Fruit fly (Drosophila melanogaster): ENCODE data around the gene CG43342.

CG43342 gene

DNA sequence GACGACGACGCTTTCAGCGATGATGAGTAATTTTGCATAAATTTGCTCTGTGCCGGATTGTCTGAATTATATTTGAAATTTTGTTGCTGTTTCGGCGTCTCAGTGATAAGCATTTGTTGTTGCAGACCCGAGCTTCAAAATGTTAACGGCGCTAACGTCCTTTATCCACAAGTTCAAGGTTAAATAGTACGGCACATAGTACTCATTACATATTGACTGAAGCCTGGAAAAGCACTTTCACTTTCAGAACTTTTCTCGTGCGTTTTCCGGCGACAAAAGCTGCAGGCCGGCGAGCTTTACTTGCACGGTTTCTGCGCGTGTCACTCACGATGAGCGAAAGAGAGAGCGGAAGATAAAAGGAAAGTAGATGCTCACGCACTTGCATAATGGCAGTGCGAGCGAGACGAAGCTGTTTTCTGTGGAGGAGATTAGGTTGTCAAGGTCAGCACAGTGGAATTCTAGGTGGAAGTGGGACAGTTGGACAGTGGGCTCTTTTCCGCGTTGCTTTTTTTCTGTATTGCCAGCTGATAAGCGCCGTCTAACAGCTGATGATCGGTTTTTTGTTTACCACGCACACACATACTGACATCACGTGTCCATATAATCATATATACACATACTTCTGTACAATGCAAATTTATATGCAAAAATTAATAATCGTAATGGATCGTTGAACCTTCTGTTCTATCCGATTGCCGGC is 12.9 kb upstream of the CG43342 start (continued):
- no peak for TF ChIP-seq Met (GFP tag; optimal IDR thresholded peaks at IDR 0.05)
- no peak for TF ChIP-seq CG3032 (tag; optimal IDR thresholded peaks at IDR 0.05)
- TF ChIP-seq salr (GFP tag; optimal IDR thresholded peaks at IDR 0.05) = no peak
- TF ChIP-seq Eip93F (GFP tag; optimal IDR thresholded peaks at IDR 0.05) = no peak
- TF ChIP-seq Eip75B (GFP tag; optimal IDR thresholded peaks at IDR 0.05) = no peak
- TF ChIP-seq CG8632 (GFP tag; optimal IDR thresholded peaks at IDR 0.05) = no peak
- TF ChIP-seq CG9139 (GFP tag; optimal IDR thresholded peaks at IDR 0.05) = no peak
- TF ChIP-seq Sox15 (GFP tag; optimal IDR thresholded peaks at IDR 0.05) = no peak
- TF ChIP-seq Sox14 (GFP tag; optimal IDR thresholded peaks at IDR 0.05) = no peak
- TF ChIP-seq fd85E (GFP tag; optimal IDR thresholded peaks at IDR 0.05) = no peak
- TF ChIP-seq eg (GFP tag; IDR thresholded peaks at IDR 0.05) = peak; percentile 7; the same call in 2 of the 3 replicates
- TF ChIP-seq CG8119 (GFP tag; IDR thresholded peaks at IDR 0.05) = no peak
- no peak for TF ChIP-seq CG7368 (GFP tag; optimal IDR thresholded peaks at IDR 0.05)
- peak; percentile 83 for TF ChIP-seq svp (GFP tag)
- TF ChIP-seq CG31627 (GFP tag; optimal IDR thresholded peaks at IDR 0.05) = no peak
- TF ChIP-seq dsx (GFP tag; optimal IDR thresholded peaks at IDR 0.05; ENCODE audit: poor library complexity, severe bottlenecking) = no peak

- TF ChIP-seq CG9139 (GFP tag; optimal IDR thresholded peaks at IDR 0.05) (no peak), Lpt (GFP tag; optimal IDR thresholded peaks at IDR 0.05) (peak; percentile 53), CG6808 (GFP tag; optimal IDR thresholded peaks at IDR 0.05) (no peak), Hr4 (GFP tag; optimal IDR thresholded peaks at IDR 0.05) (peak; percentile 54), CG15336 (GFP tag; IDR thresholded peaks at IDR 0.05) (peak; percentile 82), vri (GFP tag; optimal IDR thresholded peaks at IDR 0.05) (peak; percentile 2), dsx (GFP tag; optimal IDR thresholded peaks at IDR 0.05; ENCODE audit: poor library complexity, severe bottlenecking) (peak; percentile 5), fd85E (GFP tag; optimal IDR thresholded peaks at IDR 0.05) (no peak), fkh (GFP tag; optimal IDR thresholded peaks at IDR 0.05) (peak; percentile 54), CG11902 (GFP tag; optimal IDR thresholded peaks at IDR 0.05) (peak; percentile 2), CG1621 (tag; optimal IDR thresholded peaks at IDR 0.05) (no peak), CG11294 (GFP tag; IDR thresholded peaks at IDR 0.05) (peak; percentile 79), Ets96B (tag; optimal IDR thresholded peaks at IDR 0.05) (peak; percentile 42), CG6276 (GFP tag; optimal IDR thresholded peaks at IDR 0.05) (no peak), CG16779 (tag; optimal IDR thresholded peaks at IDR 0.05) (no peak), Blimp-1 (GFP tag; optimal IDR thresholded peaks at IDR 0.05) (no peak), Sox15 (GFP tag; optimal IDR thresholded peaks at IDR 0.05) (no peak), CG6792 (GFP tag; optimal IDR thresholded peaks at IDR 0.05) (peak; percentile 56), CG8632 (GFP tag; optimal IDR thresholded peaks at IDR 0.05) (peak; percentile 52), Eip93F (GFP tag; optimal IDR thresholded peaks at IDR 0.05) (peak; percentile 36), cyc (GFP tag; optimal IDR thresholded peaks at IDR 0.05) (peak; percentile 50), Smox (GFP tag; optimal IDR thresholded peaks at IDR 0.05) (no peak), CG10631 (GFP tag; optimal IDR thresholded peaks at IDR 0.05) (peak; percentile 62), achi (GFP tag; optimal IDR thresholded peaks at IDR 0.05) (peak; percentile 58), svp (GFP tag) (peak; percentile 66), CG31627 (GFP tag; optimal IDR thresholded peaks at IDR 0.05) (peak; percentile 46), Ets21C (GFP tag; optimal IDR thresholded peaks at IDR 0.05) (no peak), topi (GFP tag; optimal IDR thresholded peaks at IDR 0.05) (peak; percentile 43), net (GFP tag; optimal IDR thresholded peaks at IDR 0.05) (peak; percentile 64), CG3032 (tag; optimal IDR thresholded peaks at IDR 0.05) (peak; percentile 39), CG8319 (GFP tag; optimal IDR thresholded peaks at IDR 0.05) (peak; percentile 48), Sox102F (GFP tag; optimal IDR thresholded peaks at IDR 0.05) (peak; percentile 74), Hr38 (GFP tag; optimal IDR thresholded peaks at IDR 0.05) (no peak), Met (GFP tag; optimal IDR thresholded peaks at IDR 0.05) (peak; percentile 66), eg (GFP tag; IDR thresholded peaks at IDR 0.05) (peak; percentile 89), CG6163 (GFP tag; IDR thresholded peaks at IDR 0.05) (peak; percentile 62), Gug (GFP tag; IDR thresholded peaks at IDR 0.05) (peak; percentile 61), dac (GFP tag; optimal IDR thresholded peaks at IDR 0.05) (no peak), CG7368 (GFP tag; optimal IDR thresholded peaks at IDR 0.05) (peak; percentile 23), esn (GFP tag; optimal IDR thresholded peaks at IDR 0.05) (peak; percentile 75), CG11762 (GFP tag; optimal IDR thresholded peaks at IDR 0.05; ENCODE audit: insufficient read depth) (peak; percentile 13), CG10669 (GFP tag; optimal IDR thresholded peaks at IDR 0.05) (peak; percentile 39), ss (GFP tag; optimal IDR thresholded peaks at IDR 0.05) (no peak)
Observed at dm6 chr3R:22368777-22369214, 12.3 kb upstream of the CG43342 start.
